Fruit fly (Drosophila melanogaster): ENCODE measurements around the gene S-Lap3.
A peak's percentile ranks its signal among the peaks of the same experiment; 100 is the strongest.

The S-Lap3 gene

dm6 chr3L:10428027-10428426 lies 37.0 kb upstream of the S-Lap3 start (continued):
- TF ChIP-seq CG13894 (tag; optimal IDR thresholded peaks at IDR 0.05) (no peak), dpn (GFP tag; optimal IDR thresholded peaks at IDR 0.05) (peak in 1 of 2 experiments; percentile 21), Hmr (GFP tag; optimal IDR thresholded peaks at IDR 0.05) (no peak), dysf (GFP tag; IDR thresholded peaks at IDR 0.05) (0 out of 3 replicates have a peak, but pooled peaks have one; percentile 25), tna (GFP tag; IDR thresholded peaks at IDR 0.05; ENCODE audit: partially characterized antibody) (no peak), CG30020 (tag; optimal IDR thresholded peaks at IDR 0.05) (no peak), abd-A (tag; optimal IDR thresholded peaks at IDR 0.05) (no peak), peb (GFP tag; IDR thresholded peaks at IDR 0.05) (no peak), CG13424 (tag; optimal IDR thresholded peaks at IDR 0.05) (peak; percentile 56), trh (GFP tag; optimal IDR thresholded peaks at IDR 0.05) (no peak), CG1647 (GFP tag; optimal IDR thresholded peaks at IDR 0.05) (no peak), CG12071 (GFP tag; optimal IDR thresholded peaks at IDR 0.05) (no peak), CG5953 (GFP tag; IDR thresholded peaks at IDR 0.05) (no peak), cato (GFP tag; optimal IDR thresholded peaks at IDR 0.05; ENCODE audit: borderline replicate concordance) (no peak), inv (GFP tag; IDR thresholded peaks at IDR 0.05; ENCODE audit: partially characterized antibody) (no peak), ATbp (GFP tag; optimal IDR thresholded peaks at IDR 0.05) (peak; percentile 63), CG4328 (GFP tag; optimal IDR thresholded peaks at IDR 0.05) (no peak), CG30431 (GFP tag; optimal IDR thresholded peaks at IDR 0.05) (no peak), Ets65A (GFP tag) (no peak), Trl (optimal IDR thresholded peaks at IDR 0.05) (no peak), Trl (GFP tag; optimal IDR thresholded peaks at IDR 0.05) (no peak), CG6791 (GFP tag; IDR thresholded peaks at IDR 0.05; ENCODE audit: partially characterized antibody) (no peak), NC2α (GFP tag; optimal IDR thresholded peaks at IDR 0.05) (no peak), croc (GFP tag; conservative IDR thresholded peaks at IDR 0.05) (no peak; the same call in 2 of the 3 replicates), lola (GFP tag; optimal IDR thresholded peaks at IDR 0.05) (peak in 1 of 3 experiments; percentile 11), CG2199 (GFP tag; IDR thresholded peaks at IDR 0.05) (no peak), Pdp1 (GFP tag; optimal IDR thresholded peaks at IDR 0.05) (no peak), CG16815 (GFP tag; optimal IDR thresholded peaks at IDR 0.05) (no peak), NFAT (GFP tag; IDR thresholded peaks at IDR 0.05) (no peak), row (GFP tag; IDR thresholded peaks at IDR 0.05) (peak; percentile 48; the same call in 2 of the 3 replicates), zen2 (GFP tag; IDR thresholded peaks at IDR 0.05; ENCODE audit: partially characterized antibody) (no peak), pum (GFP tag; optimal IDR thresholded peaks at IDR 0.05) (no peak), MTF-1 (GFP tag; optimal IDR thresholded peaks at IDR 0.05; ENCODE audit: borderline replicate concordance) (no peak), sens (GFP tag) (peak; percentile 91), eve (GFP tag; optimal IDR thresholded peaks at IDR 0.05) (no peak), D19A (tag; optimal IDR thresholded peaks at IDR 0.05) (peak; percentile 13), bab2 (GFP tag; optimal IDR thresholded peaks at IDR 0.05) (no peak), kah (GFP tag; optimal IDR thresholded peaks at IDR 0.05) (no peak), CG18476 (GFP tag; optimal IDR thresholded peaks at IDR 0.05) (no peak), CG4360 (GFP tag; IDR thresholded peaks at IDR 0.05) (no peak), ems (GFP tag; optimal IDR thresholded peaks at IDR 0.05) (no peak), CG17568 (GFP tag; optimal IDR thresholded peaks at IDR 0.05) (no peak), bbx (GFP tag; IDR thresholded peaks at IDR 0.05; ENCODE audit: partially characterized antibody) (no peak), CG42726 (GFP tag; IDR thresholded peaks at IDR 0.05; ENCODE audit: partially characterized antibody) (no peak), grn (GFP tag; optimal IDR thresholded peaks at IDR 0.05) (no peak), Lhr (GFP tag; optimal IDR thresholded peaks at IDR 0.05) (no peak), CG12155 (GFP tag; optimal IDR thresholded peaks at IDR 0.05) (no peak), Hsf (GFP tag; optimal IDR thresholded peaks at IDR 0.05) (no peak), Tbp (GFP tag; optimal IDR thresholded peaks at IDR 0.05) (no peak), GATAe (GFP tag; conservative IDR thresholded peaks at IDR 0.05) (no peak), CG3065 (GFP tag; optimal IDR thresholded peaks at IDR 0.05) (no peak)
